Fruit fly (Drosophila melanogaster) whole organism, embryonic: Measurements from ENCODE around the gene CG32708.
A peak's percentile ranks its signal among the peaks of the same experiment; 100 is the strongest.

Experiments
- Asciz ChIP-seq: fragments of 200-800 bp; sonication (Bioruptor generic); optimal IDR thresholded peaks from 2 replicates; lab custom pipeline; 2017; ENCODE audit warnings: missing biosample characterization, mild to moderate bottlenecking, missing genetic modification characterization, missing genetic modification reagents
- Atf3 ChIP-seq: fragments of 200-800 bp; sonication (Bioruptor generic); optimal IDR thresholded peaks from 3 replicates; lab custom pipeline; 2016; ENCODE audit warnings: missing biosample characterization, missing genetic modification characterization
- B-H2 ChIP-seq: fragments of 200-800 bp; sonication (Bioruptor generic); optimal IDR thresholded peaks from 2 replicates; lab custom pipeline; 2018; ENCODE audit warnings: missing biosample characterization, mild to moderate bottlenecking, missing genetic modification characterization
- CG12942 ChIP-seq: fragments of 200-800 bp; sonication (Bioruptor generic); optimal IDR thresholded peaks from 3 replicates; lab custom pipeline; 2016; ENCODE audit warnings: missing biosample characterization, missing genetic modification characterization
- CG13424 ChIP-seq: fragments of 200-800 bp; sonication (Bioruptor generic); optimal IDR thresholded peaks from 2 replicates; lab custom pipeline; 2019; ENCODE audit warnings: missing biosample characterization, mild to moderate bottlenecking, missing genetic modification characterization, moderate library complexity
- CG14050 ChIP-seq: fragments of 200-800 bp; sonication (Bioruptor generic); IDR thresholded peaks from 3 replicates; pipeline ENCODE4 v1.3.6; 2022; ENCODE audit warnings: missing biosample characterization, missing genetic modification characterization
- CG17568 ChIP-seq: fragments of 200-800 bp; sonication (Bioruptor generic); optimal IDR thresholded peaks from 2 replicates; lab custom pipeline; 2018; ENCODE audit warnings: missing biosample characterization, mild to moderate bottlenecking, missing genetic modification characterization, moderate library complexity
- CG18011 ChIP-seq: fragments of 200-800 bp; sonication (Bioruptor generic); optimal IDR thresholded peaks from 2 replicates; lab custom pipeline; 2017; ENCODE audit warnings: missing biosample characterization, missing genetic modification characterization, mild to moderate bottlenecking, moderate library complexity, missing genotype
- CG2120 ChIP-seq: fragments of 200-800 bp; sonication (Bioruptor generic); optimal IDR thresholded peaks from 3 replicates; lab custom pipeline; 2016; ENCODE audit warnings: missing biosample characterization, missing genetic modification characterization
- CG33557 ChIP-seq: fragments of 200-800 bp; sonication (Bioruptor generic); optimal IDR thresholded peaks from 2 replicates; lab custom pipeline; 2019; ENCODE audit warnings: missing biosample characterization, mild to moderate bottlenecking, missing genetic modification characterization, moderate library complexity
- CG4328 ChIP-seq: fragments of 200-800 bp; sonication (Bioruptor generic); optimal IDR thresholded peaks from 3 replicates; lab custom pipeline; 2017; ENCODE audit warnings: missing biosample characterization, missing genetic modification reagents, missing genetic modification characterization
- CG4854 ChIP-seq: fragments of 200-800 bp; sonication (Bioruptor generic); optimal IDR thresholded peaks from 2 replicates; lab custom pipeline; 2016; ENCODE audit warnings: missing biosample characterization, missing genetic modification characterization, inconsistent platforms
- CoRest ChIP-seq: fragments of 200-800 bp; sonication (Bioruptor generic); optimal IDR thresholded peaks from 3 replicates; lab custom pipeline; 2018; ENCODE audit warnings: missing biosample characterization, mild to moderate bottlenecking, missing genetic modification characterization, moderate library complexity
- CrebB ChIP-seq: fragments of 200-800 bp; sonication (Bioruptor generic); optimal IDR thresholded peaks from 3 replicates; lab custom pipeline; 2018; ENCODE audit warnings: missing biosample characterization, mild to moderate bottlenecking, missing genetic modification characterization
- Elba2 ChIP-seq: fragments of 200-800 bp; sonication (Bioruptor generic); optimal IDR thresholded peaks from 3 replicates; lab custom pipeline; 2016; ENCODE audit warnings: missing biosample characterization, missing genetic modification characterization
- Ets97D ChIP-seq: fragments of 200-800 bp; sonication (Bioruptor generic); optimal IDR thresholded peaks from 3 replicates; lab custom pipeline; 2016; ENCODE audit warnings: missing biosample characterization, missing genetic modification characterization
- Hey ChIP-seq: fragments of 200-800 bp; sonication (Bioruptor generic); optimal IDR thresholded peaks from 3 replicates; lab custom pipeline; 2018; ENCODE audit warnings: missing biosample characterization, mild to moderate bottlenecking, missing genetic modification characterization
- HmgD ChIP-seq: fragments of 200-800 bp; sonication (Bioruptor generic); optimal IDR thresholded peaks from 3 replicates; lab custom pipeline; 2016; ENCODE audit warnings: missing biosample characterization, missing genetic modification characterization
- Hmr ChIP-seq: fragments of 200-800 bp; sonication (Bioruptor generic); optimal IDR thresholded peaks from 3 replicates; lab custom pipeline; 2017; ENCODE audit warnings: mild to moderate bottlenecking, missing biosample characterization, missing genetic modification reagents, missing genetic modification characterization
- Hmx ChIP-seq: fragments of 200-800 bp; sonication (Bioruptor generic); optimal IDR thresholded peaks from 2 replicates; lab custom pipeline; 2016; ENCODE audit warnings: missing biosample characterization, missing genetic modification characterization
- Kr ChIP-seq: fragments of 200-800 bp; sonication (Bioruptor generic); optimal IDR thresholded peaks from 2 replicates; lab custom pipeline; 2017; ENCODE audit warnings: missing biosample characterization, mild to moderate bottlenecking, missing genetic modification characterization
- NC2β ChIP-seq: fragments of 200-800 bp; sonication (Bioruptor generic); optimal IDR thresholded peaks from 2 replicates; lab custom pipeline; 2016; ENCODE audit warnings: missing biosample characterization, missing genetic modification characterization
- NFAT ChIP-seq: fragments of 200-800 bp; sonication (Bioruptor generic); IDR thresholded peaks from 2 replicates; pipeline ENCODE4 v1.3.6; 2022; ENCODE audit warnings: missing biosample characterization, missing genetic modification characterization
- Opbp ChIP-seq: fragments of 200-800 bp; sonication (Bioruptor generic); IDR thresholded peaks from 3 replicates; pipeline ENCODE4 v1.3.6; 2022; ENCODE audit warnings: missing biosample characterization, missing genetic modification characterization; ENCODE audit not compliant: partially characterized antibody
- Poxn ChIP-seq: fragments of 200-800 bp; sonication (Bioruptor generic); IDR thresholded peaks from 2 replicates; pipeline ENCODE4 v1.3.6; 2022; ENCODE audit warnings: missing biosample characterization, missing genetic modification characterization
- Xbp1 ChIP-seq: fragments of 200-800 bp; sonication (Bioruptor generic); optimal IDR thresholded peaks from 3 replicates; lab custom pipeline; 2016; ENCODE audit warnings: missing biosample characterization, mild to moderate bottlenecking, missing genetic modification characterization
- ap ChIP-seq: fragments of 200-800 bp; sonication (Bioruptor generic); IDR thresholded peaks from 2 replicates; pipeline ENCODE4 v1.3.6; 2022; ENCODE audit warnings: missing biosample characterization, missing genetic modification characterization
- bbx ChIP-seq: fragments of 200-800 bp; sonication (Bioruptor generic); IDR thresholded peaks from 2 replicates; pipeline ENCODE4 v1.3.6; 2022; ENCODE audit warnings: missing biosample characterization, missing genetic modification characterization; ENCODE audit not compliant: partially characterized antibody
- caup ChIP-seq: fragments of 200-800 bp; sonication (Bioruptor generic); optimal IDR thresholded peaks from 3 replicates; lab custom pipeline; 2017; ENCODE audit warnings: missing biosample characterization, mild to moderate bottlenecking, missing genetic modification characterization, moderate library complexity; ENCODE audit not compliant: severe bottlenecking
- cg ChIP-seq: fragments of 200-800 bp; sonication (Bioruptor generic); optimal IDR thresholded peaks from 3 replicates; lab custom pipeline; 2019; ENCODE audit warnings: missing biosample characterization, mild to moderate bottlenecking, missing genetic modification characterization, moderate library complexity
- crc ChIP-seq: fragments of 200-800 bp; sonication (Bioruptor generic); optimal IDR thresholded peaks from 2 replicates; lab custom pipeline; 2016; ENCODE audit warnings: missing biosample characterization, missing genetic modification characterization
- da ChIP-seq: fragments of 200-800 bp; sonication (Bioruptor generic); optimal IDR thresholded peaks from 2 replicates; lab custom pipeline; 2016; ENCODE audit warnings: missing biosample characterization, missing genetic modification characterization
- dpn ChIP-seq, 2 experiments: fragments of 200-800 bp; sonication (Bioruptor generic); optimal IDR thresholded peaks; 3 replicates each; lab custom pipeline; 2016; ENCODE audit warnings: missing biosample characterization in 2 of 2, missing genetic modification characterization in 2 of 2
- dysf ChIP-seq: fragments of 200-800 bp; sonication (Bioruptor generic); IDR thresholded peaks from 3 replicates; pipeline ENCODE4 v1.3.6; 2022; ENCODE audit warnings: missing biosample characterization, missing genetic modification characterization
- fd3F ChIP-seq: fragments of 200-800 bp; sonication (Bioruptor generic); optimal IDR thresholded peaks from 2 replicates; lab custom pipeline; 2018; ENCODE audit warnings: missing biosample characterization, mild to moderate bottlenecking, missing genetic modification characterization, moderate library complexity
- gt ChIP-seq: fragments of 200-800 bp; sonication (Bioruptor generic); IDR thresholded peaks from 2 replicates; pipeline ENCODE4 v1.3.6; 2022; ENCODE audit warnings: missing biosample characterization, missing genetic modification characterization
- hkb ChIP-seq, 2 experiments: fragments of 200-800 bp in 1 of 2; fragments of >200 bp in 1 of 2; sonication (Bioruptor generic) in 1 of 2; IDR thresholded peaks in 1 of 2; optimal IDR thresholded peaks in 1 of 2; 2 replicates each; pipeline versions ENCODE4 v1.3.6 to Lab custom; 2017 to 2022; ENCODE audit warnings: missing biosample characterization in 1 of 2, missing genetic modification characterization in 1 of 2
- inv ChIP-seq: fragments of 200-800 bp; sonication (Bioruptor generic); IDR thresholded peaks from 2 replicates; pipeline ENCODE4 v1.3.6; 2022; ENCODE audit warnings: missing biosample characterization, missing genetic modification characterization; ENCODE audit not compliant: partially characterized antibody
- jumu ChIP-seq: fragments of 200-800 bp; sonication (Bioruptor generic); optimal IDR thresholded peaks from 3 replicates; lab custom pipeline; 2016; ENCODE audit warnings: missing biosample characterization, missing genetic modification characterization
- lola ChIP-seq, 3 experiments: fragments of >200 bp in 2 of 3; fragments of 200-800 bp in 1 of 3; sonication (Bioruptor generic) in 1 of 3; optimal IDR thresholded peaks; 2 replicates each; lab custom pipeline; 2017 to 2019; ENCODE audit warnings: missing biosample characterization in 3 of 3, missing genetic modification characterization in 3 of 3, mild to moderate bottlenecking in 1 of 3, moderate library complexity in 1 of 3
- mirr ChIP-seq: fragments of 200-800 bp; sonication (Bioruptor generic); optimal IDR thresholded peaks from 3 replicates; lab custom pipeline; 2018; ENCODE audit warnings: missing biosample characterization, mild to moderate bottlenecking, missing genetic modification characterization
- odd ChIP-seq: fragments of 200-800 bp; sonication (Bioruptor generic); optimal IDR thresholded peaks from 2 replicates; lab custom pipeline; 2017; ENCODE audit warnings: missing biosample characterization, mild to moderate bottlenecking, missing genetic modification characterization
- repo ChIP-seq: fragments of 200-800 bp; sonication (Bioruptor generic); optimal IDR thresholded peaks from 2 replicates; lab custom pipeline; 2016; ENCODE audit warnings: missing biosample characterization, missing genetic modification characterization
- rib ChIP-seq: fragments of 200-800 bp; sonication (Bioruptor generic); IDR thresholded peaks from 2 replicates; pipeline ENCODE4 v1.3.6; 2022; ENCODE audit warnings: missing biosample characterization, missing genetic modification characterization
- sens-2 ChIP-seq: fragments of 200-800 bp; sonication (Bioruptor generic); IDR thresholded peaks from 2 replicates; pipeline ENCODE4 v1.3.6; 2022; ENCODE audit warnings: missing biosample characterization, missing genetic modification characterization
- ssp ChIP-seq: fragments of 200-800 bp; sonication (Bioruptor generic); IDR thresholded peaks from 2 replicates; pipeline ENCODE4 v1.3.6; 2022; ENCODE audit warnings: missing biosample characterization, missing genetic modification characterization
- trem ChIP-seq: fragments of 200-800 bp; optimal IDR thresholded peaks from 3 replicates; lab custom pipeline; 2019; ENCODE audit warnings: missing biosample characterization, mild to moderate bottlenecking, missing genetic modification characterization, moderate library complexity
- ttk ChIP-seq: fragments of 200-800 bp; sonication (Bioruptor generic); IDR thresholded peaks from 2 replicates; pipeline ENCODE4 v2.1.2; 2022; ENCODE audit warnings: missing biosample characterization, missing genetic modification characterization
- vnd ChIP-seq: fragments of 200-800 bp; sonication (Bioruptor generic); IDR thresholded peaks from 3 replicates; pipeline ENCODE4 v1.3.6; 2022; ENCODE audit warnings: missing biosample characterization, missing genetic modification characterization; ENCODE audit not compliant: partially characterized antibody
- yki ChIP-seq: fragments of >200 bp; optimal IDR thresholded peaks from 3 replicates; lab custom pipeline; 2018

Gene CG32708

dm6 chrX:9119671-9120364, 34.1 kb downstream of the CG32708 start (continued):
- TF ChIP-seq inv (GFP tag; lab: Robert Waterston, UW) (no peak), CoRest (tag; lab: Kevin White, UChicago) (peak; percentile 46), mirr (no peak), Asciz (GFP tag; lab: Kevin White, UChicago) (peak; percentile 19), Poxn (no peak), CG14050 (no peak), Kr (no peak), NC2β (peak; percentile 5), CG4328 (GFP tag; lab: Kevin White, UChicago) (peak; percentile 7), lola (GFP tag; optimal IDR thresholded peaks at IDR 0.05; lab: Kevin White, UChicago) (no peak), Elba2 (GFP tag; lab: Kevin White, UChicago) (no peak), Ets97D (GFP tag; lab: Kevin White, UChicago) (no peak), CrebB (tag; lab: Kevin White, UChicago) (no peak), B-H2 (no peak), CG2120 (GFP tag; lab: Kevin White, UChicago) (peak; percentile 30), Opbp (GFP tag; lab: Robert Waterston, UW) (no peak), CG18011 (GFP tag; lab: Kevin White, UChicago) (no peak), ap (GFP tag; lab: Robert Waterston, UW) (no peak), caup (GFP tag; lab: Kevin White, UChicago) (peak; percentile 16), ssp (GFP tag; lab: Robert Waterston, UW) (no peak), gt (no peak), da (GFP tag; lab: Kevin White, UChicago) (no peak), Atf3 (no peak), crc (GFP tag; lab: Kevin White, UChicago) (no peak), dysf (GFP tag; lab: Robert Waterston, UW) (no peak), CG33557 (GFP tag; lab: Kevin White, UChicago) (no peak), ttk (GFP tag; lab: Robert Waterston, UW) (no peak), Hmr (peak; percentile 24), repo (GFP tag; lab: Kevin White, UChicago) (no peak), cg (GFP tag; lab: Kevin White, UChicago) (no peak), odd (no peak), vnd (GFP tag; lab: Robert Waterston, UW) (no peak), CG12942 (GFP tag; lab: Kevin White, UChicago) (no peak), Hey (no peak), rib (no peak), yki (lab: Kevin White, UChicago) (no peak), Hmx (GFP tag; lab: Kevin White, UChicago) (no peak), NFAT (GFP tag; lab: Robert Waterston, UW) (no peak), sens-2 (no peak), HmgD (no peak), CG13424 (peak; percentile 27), CG4854 (GFP tag; lab: Kevin White, UChicago) (no peak), hkb (optimal IDR thresholded peaks at IDR 0.05; lab: Kevin White, UChicago) (no peak), hkb (GFP tag; IDR thresholded peaks at IDR 0.05; lab: Robert Waterston, UW) (no peak), trem (tag; lab: Kevin White, UChicago) (no peak), fd3F (GFP tag; lab: Kevin White, UChicago) (no peak), bbx (no peak), jumu (no peak), CG17568 (GFP tag; lab: Kevin White, UChicago) (no peak), dpn (GFP tag; optimal IDR thresholded peaks at IDR 0.05; lab: Kevin White, UChicago) (no peak), Xbp1 (no peak)
